Fruit fly (Drosophila melanogaster) S2 (cell line): ENCODE data around the gene koko.

ENCODE experiments used
- CG8478 ChIP-seq: fragments of >200 bp; optimal IDR thresholded peaks from 2 replicates; lab custom pipeline; 2018
- CTCF ChIP-seq, 2 experiments: fragments of >200 bp; optimal IDR thresholded peaks; 2 replicates each; lab custom pipeline; 2018

DNA sequence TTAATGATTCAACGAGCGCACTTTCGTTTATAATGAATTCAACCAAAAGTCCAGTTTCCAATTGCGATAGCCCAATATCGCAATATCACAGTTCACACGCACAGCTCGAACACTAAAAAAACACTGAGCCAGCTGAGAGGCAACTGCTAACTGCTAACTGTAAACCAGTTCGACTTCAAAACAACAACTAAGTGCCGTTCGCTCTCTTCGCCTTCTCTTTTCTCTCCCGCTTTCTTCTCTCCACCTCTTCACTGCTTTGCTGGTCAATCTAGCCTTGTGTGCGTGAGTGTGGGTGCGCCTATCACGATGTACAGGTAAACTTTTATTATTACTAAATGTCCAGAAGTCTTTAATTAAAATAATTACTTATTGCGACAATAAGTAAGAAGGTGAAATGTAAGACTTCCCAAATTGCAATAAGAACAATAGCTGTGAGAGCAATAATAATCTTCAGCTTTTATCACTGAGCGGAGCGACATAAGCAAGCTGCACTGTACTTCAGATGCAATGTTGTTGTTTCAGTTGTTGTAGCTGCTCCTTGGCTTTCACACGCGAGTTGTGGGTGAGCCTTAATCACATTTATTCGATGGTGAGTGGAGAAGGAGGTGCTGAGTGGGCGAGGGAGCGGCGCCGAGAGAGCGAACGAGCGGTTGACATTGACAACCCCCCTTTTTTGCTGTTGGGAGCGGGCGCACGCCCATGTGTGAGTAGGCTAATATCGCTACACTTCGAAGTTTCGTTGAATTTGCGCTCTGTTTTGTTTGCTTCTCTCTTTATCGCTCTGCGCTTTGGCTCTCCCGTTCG is 5.8 kb upstream of the koko start, which contains the start of gene Vti1b:
- TF ChIP-seq CTCF (optimal IDR thresholded peaks at IDR 0.05; lab: Kevin White, UChicago) = no peak
- no peak for TF ChIP-seq CG8478
